Fruit fly (Drosophila melanogaster): ENCODE results near the gene CG13970.

DNA sequence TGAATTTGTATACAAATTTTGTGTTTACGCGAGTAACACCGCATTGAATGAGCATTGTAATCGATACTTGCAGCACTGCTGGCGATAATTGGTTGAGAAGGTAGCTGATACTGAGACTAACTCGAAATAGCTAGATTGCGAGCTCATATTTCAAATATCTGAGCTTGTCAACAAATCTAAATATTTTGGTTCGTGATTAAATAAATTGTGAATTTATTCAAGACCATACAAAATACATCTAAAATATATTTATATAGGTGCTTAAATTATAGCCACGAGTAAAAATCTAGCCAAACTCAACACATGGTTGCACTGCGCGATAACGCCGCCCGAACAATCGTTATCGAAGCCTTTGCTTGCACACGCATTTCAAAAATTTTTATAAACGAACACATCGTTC is 10.2 kb downstream of the CG13970 start, which contains the start of the genes Taf13 and nesd:
- TF ChIP-seq Crg-1 (GFP tag; optimal IDR thresholded peaks at IDR 0.05): peak; percentile 36
- peak; percentile 25 for TF ChIP-seq cic (GFP tag; optimal IDR thresholded peaks at IDR 0.05)
- TF ChIP-seq ovo (GFP tag; optimal IDR thresholded peaks at IDR 0.05): no peak
- peak; percentile 12 for TF ChIP-seq CG33017 (tag; optimal IDR thresholded peaks at IDR 0.05)
- TF ChIP-seq bab1 (GFP tag; optimal IDR thresholded peaks at IDR 0.05): peak; percentile 31
- peak; percentile 71 for TF ChIP-seq Mnt (GFP tag; optimal IDR thresholded peaks at IDR 0.05)
- TF ChIP-seq CG14711 (tag; optimal IDR thresholded peaks at IDR 0.05): peak; percentile 55
- peak; percentile 57 for TF ChIP-seq tj (GFP tag; optimal IDR thresholded peaks at IDR 0.05)
- no peak for TF ChIP-seq CG12768 (GFP tag; optimal IDR thresholded peaks at IDR 0.05)
- no peak for TF ChIP-seq cnc (optimal IDR thresholded peaks at IDR 0.05)
- peak; percentile 37 for TF ChIP-seq pad (GFP tag; optimal IDR thresholded peaks at IDR 0.05)
- peak; percentile 59 for TF ChIP-seq CG11617 (GFP tag; optimal IDR thresholded peaks at IDR 0.05)
- peak; percentile 0 for TF ChIP-seq Hr96 (GFP tag; optimal IDR thresholded peaks at IDR 0.05)
- TF ChIP-seq Clk (GFP tag; optimal IDR thresholded peaks at IDR 0.05): peak; percentile 36

Measured in whole organism, adult.